Fruit fly (Drosophila melanogaster): ENCODE data around the gene Drs.

DNA sequence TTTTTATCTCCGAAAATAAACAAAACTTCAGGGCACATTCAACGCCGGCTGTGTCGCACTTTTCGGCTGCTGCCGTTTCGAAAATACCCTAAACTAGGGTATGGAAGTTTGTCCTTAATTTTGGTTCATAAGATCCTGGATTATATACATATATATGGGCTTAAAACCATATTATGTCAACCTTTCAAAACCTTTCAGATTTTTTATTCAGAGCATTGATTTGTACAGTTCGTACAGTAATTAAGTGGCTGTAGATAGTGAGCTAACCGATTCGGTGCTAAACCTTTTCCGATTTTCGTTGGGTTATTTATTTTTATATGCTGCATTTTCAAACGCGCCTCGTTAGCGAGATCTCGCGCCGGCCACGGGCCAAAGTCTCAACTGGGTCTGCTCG is 20.3 kb downstream of the Drs start:
- no peak for TF ChIP-seq psq (optimal IDR thresholded peaks at IDR 0.05)
- TF ChIP-seq CG8478 (optimal IDR thresholded peaks at IDR 0.05), result no peak
- no peak for TF ChIP-seq EcR (GFP tag; optimal IDR thresholded peaks at IDR 0.05)
